Worm (Caenorhabditis elegans) whole organism, late embryonic: ENCODE measurements around the gene cnp-3.
A peak's percentile ranks its signal among the peaks of the same experiment; 100 is the strongest.

Source experiments
- C38D4.7 ChIP-seq: fragments of 200-800 bp; sonication (Bioruptor generic); optimal IDR thresholded peaks from 2 replicates; lab custom pipeline; 2018; ENCODE audit warnings: mild to moderate bottlenecking, missing genetic modification characterization, moderate library complexity, missing compliant biosample characterization
- T23F11.4 ChIP-seq: fragments of 200-800 bp; sonication (Bioruptor generic); optimal IDR thresholded peaks from 2 replicates; lab custom pipeline; 2018; ENCODE audit warnings: mild to moderate bottlenecking, missing genetic modification characterization, missing compliant biosample characterization
- Y22D7AL.16 ChIP-seq: sonication (generic microtip); optimal IDR thresholded peaks from 2 replicates; lab custom pipeline; 2016; ENCODE audit warnings: missing genetic modification characterization, missing compliant biosample characterization
- ceh-18 ChIP-seq: sonication (generic microtip); optimal IDR thresholded peaks from 2 replicates; lab custom pipeline; 2016; ENCODE audit warnings: missing genetic modification characterization, missing compliant biosample characterization
- ceh-19 ChIP-seq: fragments of 200-800 bp; sonication (Bioruptor generic); optimal IDR thresholded peaks from 2 replicates; lab custom pipeline; 2018; ENCODE audit warnings: mild to moderate bottlenecking, missing genetic modification characterization, missing compliant biosample characterization
- ceh-22 ChIP-seq: sonication (generic microtip); optimal IDR thresholded peaks from 2 replicates; lab custom pipeline; 2017; ENCODE audit warnings: missing biosample characterization, missing genetic modification characterization
- ceh-30 ChIP-seq: fragments of 150-350 bp; optimal IDR thresholded peaks from 2 replicates; lab custom pipeline; 2014; ENCODE audit warnings: missing biosample characterization, missing genetic modification characterization
- che-1 ChIP-seq: sonication (generic microtip); optimal IDR thresholded peaks from 2 replicates; lab custom pipeline; 2016; ENCODE audit warnings: mild to moderate bottlenecking, missing genetic modification characterization, missing compliant biosample characterization
- dve-1 ChIP-seq: sonication (generic microtip); optimal IDR thresholded peaks from 2 replicates; lab custom pipeline; 2017; ENCODE audit warnings: antibody characterized with exemption, mild to moderate bottlenecking, missing genetic modification characterization, missing compliant biosample characterization
- elt-2 ChIP-seq: sonication (generic microtip); optimal IDR thresholded peaks from 2 replicates; lab custom pipeline; 2016; ENCODE audit warnings: missing genetic modification reagents, missing genetic modification characterization, missing compliant biosample characterization
- ets-4 ChIP-seq: sonication (generic microtip); optimal IDR thresholded peaks from 2 replicates; lab custom pipeline; 2016; ENCODE audit warnings: missing genetic modification characterization, missing compliant biosample characterization
- eyg-1 ChIP-seq: sonication (generic microtip); optimal IDR thresholded peaks from 2 replicates; lab custom pipeline; 2016; ENCODE audit warnings: missing genotype, missing genetic modification characterization, missing compliant biosample characterization
- fax-1 ChIP-seq: sonication (generic microtip); optimal IDR thresholded peaks from 2 replicates; lab custom pipeline; 2016; ENCODE audit warnings: missing genotype, missing genetic modification characterization, missing compliant biosample characterization
- fkh-10 ChIP-seq: fragments of 150-350 bp; optimal IDR thresholded peaks from 2 replicates; lab custom pipeline; 2014; ENCODE audit warnings: missing biosample characterization, missing genetic modification reagents, missing genetic modification characterization
- fkh-6 ChIP-seq: sonication (generic microtip); optimal IDR thresholded peaks from 2 replicates; lab custom pipeline; 2016; ENCODE audit warnings: missing genetic modification characterization, missing compliant biosample characterization
- gmeb-2 ChIP-seq: sonication (generic microtip); optimal IDR thresholded peaks from 2 replicates; lab custom pipeline; 2016; ENCODE audit warnings: missing genetic modification characterization, inconsistent platforms, missing compliant biosample characterization
- hlh-13 ChIP-seq: fragments of 200-800 bp; sonication (Bioruptor generic); optimal IDR thresholded peaks from 2 replicates; lab custom pipeline; 2018; ENCODE audit warnings: mild to moderate bottlenecking, missing genetic modification characterization, missing compliant biosample characterization
- hlh-8 ChIP-seq: sonication (generic microtip); optimal IDR thresholded peaks from 2 replicates; lab custom pipeline; 2016; ENCODE audit warnings: missing genotype, missing genetic modification characterization, missing compliant biosample characterization
- lim-6 ChIP-seq: sonication (generic microtip); optimal IDR thresholded peaks from 2 replicates; lab custom pipeline; 2016; ENCODE audit warnings: missing genetic modification characterization, missing compliant biosample characterization
- madf-2 ChIP-seq: sonication (generic microtip); optimal IDR thresholded peaks from 2 replicates; lab custom pipeline; 2017; ENCODE audit warnings: missing genetic modification characterization, missing compliant biosample characterization
- mec-3 ChIP-seq: sonication (generic microtip); optimal IDR thresholded peaks from 2 replicates; lab custom pipeline; 2016; ENCODE audit warnings: borderline replicate concordance, missing genetic modification characterization, missing compliant biosample characterization
- nfya-1 ChIP-seq: sonication (generic microtip); optimal IDR thresholded peaks from 2 replicates; lab custom pipeline; 2017; ENCODE audit warnings: missing genetic modification characterization, mild to moderate bottlenecking, missing compliant biosample characterization, antibody characterized with exemption, moderate library complexity
- nhr-11 ChIP-seq: fragments of 150-350 bp; optimal IDR thresholded peaks from 2 replicates; lab custom pipeline; 2014; ENCODE audit warnings: missing biosample characterization, missing genetic modification characterization
- nhr-232 ChIP-seq: sonication (generic microtip); optimal IDR thresholded peaks from 2 replicates; lab custom pipeline; 2016; ENCODE audit warnings: missing genetic modification characterization, missing compliant biosample characterization
- npax-4 ChIP-seq: sonication (generic microtip); optimal IDR thresholded peaks from 2 replicates; lab custom pipeline; 2016; ENCODE audit warnings: missing genetic modification characterization, missing compliant biosample characterization
- pha-2 ChIP-seq: sonication (generic microtip); optimal IDR thresholded peaks from 2 replicates; lab custom pipeline; 2017; ENCODE audit warnings: mild to moderate bottlenecking, missing genetic modification characterization, missing compliant biosample characterization
- pqm-1 ChIP-seq: sonication (generic microtip); optimal IDR thresholded peaks from 2 replicates; lab custom pipeline; 2016; ENCODE audit warnings: missing genetic modification characterization, missing compliant biosample characterization
- pros-1 ChIP-seq: fragments of 150-350 bp; optimal IDR thresholded peaks from 2 replicates; lab custom pipeline; 2014; ENCODE audit warnings: missing biosample characterization, missing genetic modification reagents, missing genetic modification characterization
- ref-2 ChIP-seq: sonication (generic microtip); optimal IDR thresholded peaks from 2 replicates; lab custom pipeline; 2016; ENCODE audit warnings: missing genetic modification characterization, missing compliant biosample characterization
- rnt-1 ChIP-seq: sonication (generic microtip); optimal IDR thresholded peaks from 2 replicates; lab custom pipeline; 2016; ENCODE audit warnings: missing genetic modification characterization, missing compliant biosample characterization
- sdc-2 ChIP-seq: sonication (generic microtip); optimal IDR thresholded peaks from 2 replicates; lab custom pipeline; 2016; ENCODE audit warnings: missing genotype, missing genetic modification characterization, missing compliant biosample characterization
- tbx-2 ChIP-seq: sonication (generic microtip); optimal IDR thresholded peaks from 2 replicates; lab custom pipeline; 2016; ENCODE audit warnings: missing genetic modification characterization, missing compliant biosample characterization
- tbx-7 ChIP-seq: sonication (generic microtip); optimal IDR thresholded peaks from 2 replicates; lab custom pipeline; 2016; ENCODE audit warnings: missing genotype, missing genetic modification characterization, missing compliant biosample characterization
- ttx-3 ChIP-seq: sonication (generic microtip); optimal IDR thresholded peaks from 2 replicates; lab custom pipeline; 2016; ENCODE audit warnings: missing genetic modification reagents, missing genetic modification characterization, missing compliant biosample characterization
- unc-3 ChIP-seq, 2 experiments: fragments of 200-800 bp in 1 of 2; sonication (Bioruptor generic) in 1 of 2; sonication (generic microtip) in 1 of 2; conservative IDR thresholded peaks in 1 of 2; optimal IDR thresholded peaks in 1 of 2; 2 replicates each; pipeline versions ENCODE4 v1.3.6 to Lab custom; 2016 to 2022; ENCODE audit warnings: missing compliant biosample characterization in 2 of 2, missing genetic modification characterization in 2 of 2, missing genetic modification reagents in 1 of 2
- unc-42 ChIP-seq: sonication (generic microtip); optimal IDR thresholded peaks from 2 replicates; lab custom pipeline; 2016; ENCODE audit warnings: missing genotype, missing genetic modification characterization, missing compliant biosample characterization
- unc-86 ChIP-seq: sonication (generic microtip); optimal IDR thresholded peaks from 2 replicates; lab custom pipeline; 2016; ENCODE audit warnings: missing genetic modification characterization, missing compliant biosample characterization
- zip-5 ChIP-seq: sonication (generic microtip); optimal IDR thresholded peaks from 2 replicates; lab custom pipeline; 2016; ENCODE audit warnings: missing genetic modification characterization, missing compliant biosample characterization
- ztf-16 ChIP-seq: sonication (generic microtip); optimal IDR thresholded peaks from 2 replicates; lab custom pipeline; 2017; ENCODE audit warnings: missing genetic modification characterization, missing compliant biosample characterization

Gene cnp-3

ce11 chrX:17178239-17178638, 40.3 kb upstream of the cnp-3 start, which contains the start of gene B0302.2:
Gene B0302.2, plus strand, starts transcription at chrX:17178539.
- no peak for TF ChIP-seq tbx-2 (tag; lab: Kevin White, UChicago)
- no peak for TF ChIP-seq zip-5
- no peak for TF ChIP-seq unc-86 (tag; lab: Kevin White, UChicago)
- TF ChIP-seq elt-2 (tag; lab: Kevin White, UChicago) = no peak
- TF ChIP-seq fax-1 (tag; lab: Kevin White, UChicago) = no peak
- no peak for TF ChIP-seq mec-3 (tag; lab: Kevin White, UChicago)
- TF ChIP-seq tbx-7 = no peak
- TF ChIP-seq ceh-30 (tag; lab: Kevin White, UChicago) = no peak
- TF ChIP-seq pha-2 (tag; lab: Kevin White, UChicago) = no peak
- no peak for TF ChIP-seq ceh-22
- no peak for TF ChIP-seq sdc-2 (tag; lab: Kevin White, UChicago)
- no peak for TF ChIP-seq unc-3 (GFP tag; conservative IDR thresholded peaks at IDR 0.05; lab: Robert Waterston, UW)
- no peak for TF ChIP-seq unc-3 (tag; optimal IDR thresholded peaks at IDR 0.05; lab: Kevin White, UChicago)
- TF ChIP-seq C38D4.7 (GFP tag; lab: Kevin White, UChicago) = no peak
- TF ChIP-seq ttx-3 (tag; lab: Kevin White, UChicago) = no peak
- TF ChIP-seq ref-2 = no peak
- no peak for TF ChIP-seq Y22D7AL.16 (tag; lab: Kevin White, UChicago)
- no peak for TF ChIP-seq lim-6 (tag; lab: Kevin White, UChicago)
- TF ChIP-seq hlh-13 (GFP tag; lab: Kevin White, UChicago) = no peak
- TF ChIP-seq ceh-18 (tag; lab: Kevin White, UChicago) = no peak
- TF ChIP-seq gmeb-2 (tag; lab: Kevin White, UChicago) = no peak

- no peak for TF ChIP-seq pqm-1 (tag; lab: Kevin White, UChicago)
- TF ChIP-seq ceh-30 (tag; lab: Kevin White, UChicago) = no peak
- no peak for TF ChIP-seq eyg-1 (tag; lab: Kevin White, UChicago)
- TF ChIP-seq ceh-19 = no peak
- TF ChIP-seq nhr-11 (tag; lab: Kevin White, UChicago) = no peak
- TF ChIP-seq, all 69 proteins: peak for 0
Observed at ce11 chrX:17176677-17177076, 38.8 kb upstream of the cnp-3 start, which contains the start of gene B0302.4. Gene B0302.4, minus strand, starts transcription at chrX:17176777.

- TF ChIP-seq che-1 = no peak
- no peak for TF ChIP-seq fkh-10 (GFP tag; lab: Kevin White, UChicago)
- peak; percentile 59 for TF ChIP-seq unc-42 (tag; lab: Kevin White, UChicago)
- TF ChIP-seq nhr-232 (tag; lab: Kevin White, UChicago) = no peak
- no peak for TF ChIP-seq ztf-16 (tag; lab: Kevin White, UChicago)
- TF ChIP-seq ets-4 = no peak
- TF ChIP-seq madf-2 (tag; lab: Kevin White, UChicago) = no peak
- TF ChIP-seq, all 69 proteins: peak for 1
Observed at ce11 chrX:17170401-17170800, 32.5 kb upstream of the cnp-3 start.

ce11 chrX:17168086-17168485, 30.2 kb upstream of the cnp-3 start:
- TF ChIP-seq hlh-8 (tag; lab: Kevin White, UChicago) (no peak), dve-1 (tag; lab: Kevin White, UChicago) (no peak), fax-1 (tag; lab: Kevin White, UChicago) (no peak), T23F11.4 (GFP tag; lab: Kevin White, UChicago) (no peak), nfya-1 (tag; lab: Kevin White, UChicago) (no peak), rnt-1 (no peak), fkh-6 (tag; lab: Kevin White, UChicago) (no peak), pros-1 (tag; lab: Kevin White, UChicago) (no peak), unc-86 (tag; lab: Kevin White, UChicago) (no peak), madf-2 (tag; lab: Kevin White, UChicago) (no peak), npax-4 (tag; lab: Kevin White, UChicago) (no peak), lim-6 (tag; lab: Kevin White, UChicago) (no peak), ceh-30 (tag; lab: Kevin White, UChicago) (no peak)
- TF ChIP-seq, all 69 proteins: peak for 0
